Worm (Caenorhabditis elegans): ENCODE results near the gene srt-69.

DNA sequence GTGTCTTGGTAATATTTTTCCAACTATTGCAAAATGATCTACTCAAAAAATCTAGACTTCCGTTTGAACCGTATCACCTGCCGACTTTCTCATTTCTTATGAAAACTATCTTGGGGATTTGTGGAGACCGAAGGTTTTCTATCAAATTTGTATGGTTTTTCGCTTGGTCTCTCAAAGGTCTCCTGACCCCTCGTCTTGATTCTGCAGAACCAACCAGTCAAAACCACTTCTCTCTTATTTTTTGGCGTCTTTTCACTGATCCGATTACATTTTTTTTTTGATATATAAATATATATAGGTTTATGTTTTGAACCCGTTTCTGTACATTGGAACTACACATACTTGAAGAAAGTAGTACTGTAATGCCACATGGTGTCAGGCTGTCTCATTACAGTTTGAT is 39.8 kb downstream of the srt-69 start:
- TF ChIP-seq ama-1 (optimal IDR thresholded peaks at IDR 0.05) = no peak
- TF ChIP-seq pqm-1 (tag; optimal IDR thresholded peaks at IDR 0.05) = no peak
- TF ChIP-seq ztf-11 (tag; optimal IDR thresholded peaks at IDR 0.05) = no peak
- no peak for TF ChIP-seq jun-1 (tag; optimal IDR thresholded peaks at IDR 0.05)
- TF ChIP-seq nhr-76 (tag; optimal IDR thresholded peaks at IDR 0.05) = no peak
- TF ChIP-seq nhr-67 (tag; optimal IDR thresholded peaks at IDR 0.05) = no peak
- no peak for TF ChIP-seq mml-1 (tag; optimal IDR thresholded peaks at IDR 0.05)
- no peak for TF ChIP-seq ztf-4 (tag; optimal IDR thresholded peaks at IDR 0.05)
- TF ChIP-seq ceh-9 (tag; optimal IDR thresholded peaks at IDR 0.05) = no peak
- no peak for TF ChIP-seq unc-62 (GFP tag; optimal IDR thresholded peaks at IDR 0.05)
- no peak for TF ChIP-seq elt-2 (tag; optimal IDR thresholded peaks at IDR 0.05)
- no peak for TF ChIP-seq nhr-11 (tag; optimal IDR thresholded peaks at IDR 0.05)
- TF ChIP-seq zag-1 (tag; optimal IDR thresholded peaks at IDR 0.05) = no peak
- no peak for TF ChIP-seq daf-12 (tag; optimal IDR thresholded peaks at IDR 0.05)
